Fruit fly (Drosophila melanogaster): Measurements from ENCODE around the gene Ssb-c31a.

The Ssb-c31a gene

DNA sequence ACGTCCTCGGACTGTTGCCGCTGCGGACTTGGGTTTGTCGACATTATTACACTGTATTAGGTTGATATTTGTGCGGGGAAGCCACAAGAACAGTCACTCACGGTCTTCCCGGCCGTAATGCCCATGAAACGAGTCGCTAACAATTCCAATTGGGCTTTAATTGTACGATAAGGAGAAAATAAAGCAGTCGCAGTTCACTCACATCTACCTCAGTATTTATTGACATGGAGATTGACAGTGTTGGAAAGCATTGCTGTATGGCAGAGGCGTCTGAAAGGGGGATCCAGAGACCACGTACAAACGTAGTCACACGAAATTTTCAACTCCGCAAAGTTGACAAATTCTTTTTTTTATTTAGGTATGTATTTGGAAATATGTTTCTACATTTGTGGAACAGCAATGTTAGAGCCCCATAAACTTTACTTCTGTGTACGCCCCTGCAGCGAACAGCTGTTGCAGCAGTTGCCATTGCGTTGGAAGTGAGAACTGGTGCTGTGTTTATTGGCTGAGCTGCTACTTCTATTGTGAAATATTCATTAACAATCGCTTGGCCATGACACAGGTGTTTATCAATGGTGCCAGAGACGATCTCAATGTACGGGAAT is 1.6 kb downstream of the Ssb-c31a start, which contains the start of the genes CG8372 and CG8360 (continued):
- peak; percentile 99 for TF ChIP-seq maf-S (GFP tag; optimal IDR thresholded peaks at IDR 0.05)
- peak; percentile 99 for TF ChIP-seq CG2712 (tag; optimal IDR thresholded peaks at IDR 0.05)
- TF ChIP-seq Xrp1 (GFP tag; IDR thresholded peaks at IDR 0.05) = peak; percentile 100
- TF ChIP-seq pfk (GFP tag; optimal IDR thresholded peaks at IDR 0.05) = peak; percentile 59
- peak; percentile 74; the same call in 1 of the 2 replicates for TF ChIP-seq Dip2 (GFP tag; IDR thresholded peaks at IDR 0.05)
- peak; percentile 99 for TF ChIP-seq CG4617 (GFP tag; optimal IDR thresholded peaks at IDR 0.05; ENCODE audit: borderline replicate concordance)
- TF ChIP-seq nerfin-2 (GFP tag; IDR thresholded peaks at IDR 0.05; ENCODE audit: partially characterized antibody) = no peak
- peak; percentile 83 for TF ChIP-seq CG7928 (GFP tag; optimal IDR thresholded peaks at IDR 0.05)
- peak; percentile 99 for TF ChIP-seq ind (GFP tag; optimal IDR thresholded peaks at IDR 0.05)
- TF ChIP-seq E2f1 (GFP tag; IDR thresholded peaks at IDR 0.05) = peak; percentile 99
- peak; percentile 99 for TF ChIP-seq CG18599 (GFP tag; optimal IDR thresholded peaks at IDR 0.05)
- peak; percentile 99 for TF ChIP-seq ems (GFP tag; optimal IDR thresholded peaks at IDR 0.05)
- TF ChIP-seq onecut (GFP tag; IDR thresholded peaks at IDR 0.05) = peak; percentile 96
- TF ChIP-seq salm (tag; optimal IDR thresholded peaks at IDR 0.05) = peak; percentile 94
- TF ChIP-seq scrt (GFP tag; optimal IDR thresholded peaks at IDR 0.05) = peak; percentile 96
- peak; percentile 97 for TF ChIP-seq jigr1 (GFP tag; IDR thresholded peaks at IDR 0.05)
- TF ChIP-seq trh (GFP tag; optimal IDR thresholded peaks at IDR 0.05) = peak; percentile 98
- peak; percentile 99 for TF ChIP-seq CG2199 (GFP tag; IDR thresholded peaks at IDR 0.05)
- TF ChIP-seq CG34422 (GFP tag; IDR thresholded peaks at IDR 0.05) = peak; percentile 99
- peak; percentile 99 for TF ChIP-seq Six4 (GFP tag; optimal IDR thresholded peaks at IDR 0.05)
- TF ChIP-seq HmgD (GFP tag; optimal IDR thresholded peaks at IDR 0.05) = peak; percentile 99
- peak; percentile 98 for TF ChIP-seq CG9817 (tag; optimal IDR thresholded peaks at IDR 0.05)
- TF ChIP-seq grau (tag; optimal IDR thresholded peaks at IDR 0.05) = peak; percentile 97
- no peak for TF ChIP-seq CG2129 (GFP tag; IDR thresholded peaks at IDR 0.05; ENCODE audit: partially characterized antibody)
- peak; percentile 99 for TF ChIP-seq HmgZ (tag; optimal IDR thresholded peaks at IDR 0.05)
- peak; percentile 99 for TF ChIP-seq CG16863 (GFP tag; optimal IDR thresholded peaks at IDR 0.05)
- peak; percentile 97 for TF ChIP-seq Asciz (GFP tag; optimal IDR thresholded peaks at IDR 0.05)
- TF ChIP-seq CG7271 (tag; optimal IDR thresholded peaks at IDR 0.05) = peak; percentile 96
- TF ChIP-seq vfl (GFP tag; optimal IDR thresholded peaks at IDR 0.05) = peak; percentile 98
- peak; percentile 99 for TF ChIP-seq ken (GFP tag; IDR thresholded peaks at IDR 0.05)
- peak; percentile 100 for TF ChIP-seq CG10267 (tag; optimal IDR thresholded peaks at IDR 0.05)
- no peak for TF ChIP-seq Hr39 (optimal IDR thresholded peaks at IDR 0.05)
- TF ChIP-seq CG7556 (GFP tag; optimal IDR thresholded peaks at IDR 0.05) = peak; percentile 98
- TF ChIP-seq lmd (GFP tag; IDR thresholded peaks at IDR 0.05) = peak; percentile 99
- peak; percentile 99 for TF ChIP-seq Optix (GFP tag; IDR thresholded peaks at IDR 0.05)
- peak; percentile 99 for TF ChIP-seq gem (tag; optimal IDR thresholded peaks at IDR 0.05)
- peak; percentile 99 for TF ChIP-seq Dad (GFP tag; optimal IDR thresholded peaks at IDR 0.05)

DNA sequence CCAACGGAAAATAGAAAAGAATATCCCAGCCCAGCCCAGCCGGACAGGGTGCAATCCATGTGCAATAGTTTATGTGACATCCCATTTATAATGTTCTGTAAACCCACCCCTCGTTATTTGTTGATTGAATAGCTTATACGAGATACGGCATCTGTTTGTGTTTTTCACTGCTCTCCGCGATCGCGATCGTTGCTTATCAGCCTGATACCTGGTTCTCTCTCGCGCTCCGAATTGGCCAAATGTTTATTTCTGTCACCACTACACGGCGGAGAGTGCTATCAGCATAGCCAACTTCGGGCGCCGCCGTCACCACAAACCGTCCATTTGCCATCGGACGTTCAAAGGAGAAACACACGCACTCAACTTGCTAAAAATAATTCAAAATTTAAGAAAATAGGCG is 2.8 kb downstream of the Ssb-c31a start, which contains the start of gene CG8353:
Gene CG8353 (plus strand): TSS at position 59 of the 400 bp plus-strand sequence.
- TF ChIP-seq Ets65A (GFP tag) (peak; percentile 14), Dad (GFP tag; optimal IDR thresholded peaks at IDR 0.05) (no peak), Jarid2 (GFP tag; optimal IDR thresholded peaks at IDR 0.05) (peak; percentile 29), wek (GFP tag; optimal IDR thresholded peaks at IDR 0.05) (peak; percentile 71), CG7786 (GFP tag; optimal IDR thresholded peaks at IDR 0.05) (no peak), CG2120 (GFP tag; optimal IDR thresholded peaks at IDR 0.05) (peak; percentile 12), MBD-R2 (GFP tag; IDR thresholded peaks at IDR 0.05) (0 out of 2 replicates have a peak, but pooled peaks have one; percentile 23), mld (GFP tag; IDR thresholded peaks at IDR 0.05; ENCODE audit: partially characterized antibody) (no peak), hbn (GFP tag; IDR thresholded peaks at IDR 0.05; ENCODE audit: partially characterized antibody) (no peak), kni (GFP tag; optimal IDR thresholded peaks at IDR 0.05) (no peak), p53 (GFP tag; optimal IDR thresholded peaks at IDR 0.05) (no peak), CG3163 (GFP tag; optimal IDR thresholded peaks at IDR 0.05) (no peak), abd-A (tag; optimal IDR thresholded peaks at IDR 0.05) (no peak), zfh1 (GFP tag; IDR thresholded peaks at IDR 0.05) (0 out of 3 replicates have a peak, but pooled peaks have one; percentile 50), dysf (GFP tag; IDR thresholded peaks at IDR 0.05) (no peak), gem (tag; optimal IDR thresholded peaks at IDR 0.05) (no peak), CG15011 (GFP tag; optimal IDR thresholded peaks at IDR 0.05) (no peak), HmgZ (tag; optimal IDR thresholded peaks at IDR 0.05) (peak; percentile 52)

Measured in whole organism, embryonic.